Worm (Caenorhabditis elegans) whole organism, midembryonic: ENCODE results near the gene T16G12.10.

ENCODE experiments used
- T22C8.4 ChIP-seq: fragments of 200-800 bp; sonication (Bioruptor generic); IDR thresholded peaks from 2 replicates; pipeline ENCODE4 v1.3.6; 2022; ENCODE audit warnings: missing genetic modification characterization, missing compliant biosample characterization
- flt-1 ChIP-seq: fragments of 200-800 bp; sonication (Bioruptor generic); IDR thresholded peaks from 2 replicates; pipeline ENCODE4 v1.3.6; 2022; ENCODE audit warnings: missing genetic modification characterization, missing compliant biosample characterization
- klf-2 ChIP-seq: fragments of 200-800 bp; sonication (Bioruptor generic); conservative IDR thresholded peaks from 2 replicates; pipeline ENCODE4 v1.3.6; 2022; ENCODE audit warnings: missing genetic modification reagents, missing genetic modification characterization, missing compliant biosample characterization
- med-1 ChIP-seq: sonication (generic microtip); optimal IDR thresholded peaks from 2 replicates; lab custom pipeline; 2017; ENCODE audit warnings: missing genetic modification characterization, mild to moderate bottlenecking, missing compliant biosample characterization, antibody characterized with exemption, missing genetic modification reagents; ENCODE audit not compliant: insufficient read depth
- ref-1 ChIP-seq: fragments of 200-800 bp; sonication (Bioruptor generic); conservative IDR thresholded peaks from 2 replicates; pipeline ENCODE4 v1.3.6; 2022; ENCODE audit warnings: missing genetic modification reagents, missing genetic modification characterization, missing compliant biosample characterization
- tab-1 ChIP-seq: fragments of 200-800 bp; sonication (Bioruptor generic); IDR thresholded peaks from 2 replicates; pipeline ENCODE4 v1.3.6; 2022; ENCODE audit warnings: missing genetic modification characterization, missing compliant biosample characterization
- ztf-23 ChIP-seq: fragments of 200-800 bp; sonication (Bioruptor generic); IDR thresholded peaks from 2 replicates; pipeline ENCODE4 v1.3.6; 2022; ENCODE audit warnings: missing genetic modification reagents, missing genetic modification characterization, missing compliant biosample characterization
- ztf-29 ChIP-seq: fragments of 200-800 bp; sonication (Bioruptor generic); IDR thresholded peaks from 2 replicates; pipeline ENCODE4 v1.3.6; 2022; ENCODE audit warnings: missing genetic modification reagents, missing genetic modification characterization, missing compliant biosample characterization

DNA sequence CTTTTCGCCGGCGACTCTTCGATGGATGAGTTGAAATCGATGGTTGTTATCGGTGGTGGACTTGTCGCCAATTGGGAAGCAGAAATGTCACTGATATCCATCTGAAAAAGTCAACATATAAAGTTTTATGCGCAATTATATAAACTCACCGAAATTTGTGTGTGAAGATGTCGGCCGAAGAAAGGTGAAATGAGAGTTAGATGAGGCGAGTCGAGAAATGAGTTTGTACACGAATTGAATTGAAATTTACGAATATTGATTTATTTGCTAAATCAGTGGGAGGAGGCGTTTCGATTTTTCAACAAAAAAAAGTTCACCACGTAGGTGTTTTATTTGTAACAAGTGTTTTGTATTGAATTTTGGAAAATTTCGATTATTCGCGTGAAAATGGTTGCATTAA lies 45.4 kb upstream of the T16G12.10 start, which contains the start of gene kel-10:
- TF ChIP-seq med-1 (GFP tag; lab: Kevin White, UChicago) (no peak), ref-1 (GFP tag; lab: Robert Waterston, UW) (no peak), ztf-23 (GFP tag; lab: Robert Waterston, UW) (no peak), T22C8.4 (no peak), flt-1 (GFP tag; lab: Robert Waterston, UW) (no peak), ztf-29 (GFP tag; lab: Robert Waterston, UW) (no peak), klf-2 (GFP tag; lab: Robert Waterston, UW) (no peak), tab-1 (GFP tag; lab: Robert Waterston, UW) (no peak)
